Worm (Caenorhabditis elegans): ENCODE measurements around the gene D1014.13.

- TF ChIP-seq nhr-237 (tag; optimal IDR thresholded peaks at IDR 0.05) = no peak
- TF ChIP-seq lin-13 (tag; optimal IDR thresholded peaks at IDR 0.05) = no peak
- no peak for TF ChIP-seq pha-4 (tag; optimal IDR thresholded peaks at IDR 0.05)
- no peak for TF ChIP-seq nhr-12 (tag; optimal IDR thresholded peaks at IDR 0.05)
- no peak for TF ChIP-seq ces-1 (GFP tag; optimal IDR thresholded peaks at IDR 0.05)
- TF ChIP-seq snpc-4 (tag; optimal IDR thresholded peaks at IDR 0.05) = no peak
- TF ChIP-seq sem-2 (GFP tag; optimal IDR thresholded peaks at IDR 0.05) = no peak
- TF ChIP-seq unc-39 (tag; optimal IDR thresholded peaks at IDR 0.05) = no peak
- no peak for TF ChIP-seq ceh-83 (GFP tag; optimal IDR thresholded peaks at IDR 0.05)
- no peak for TF ChIP-seq ztf-11 (tag; optimal IDR thresholded peaks at IDR 0.05)
- TF ChIP-seq elt-3 (tag; optimal IDR thresholded peaks at IDR 0.05) = no peak
- TF ChIP-seq lsy-2 (tag; optimal IDR thresholded peaks at IDR 0.05) = no peak
- TF ChIP-seq nhr-76 (tag; optimal IDR thresholded peaks at IDR 0.05) = no peak
- TF ChIP-seq blmp-1 (tag; optimal IDR thresholded peaks at IDR 0.05) = no peak
Observed at ce11 chrV:8183384-8183783, 38.0 kb downstream of the D1014.13 start, which contains the start of gene srp-8.

All from whole organism, mixed stage, embryonic.